Worm (Caenorhabditis elegans) whole organism, L4 larva: ENCODE data around the gene ape-1.

ENCODE experiments used
- ama-1 ChIP-seq: fragments of 150-350 bp; optimal IDR thresholded peaks from 2 replicates; lab custom pipeline; 2014; ENCODE audit warnings: inconsistent platforms, mixed read lengths
- lin-13 ChIP-seq: fragments of 150-350 bp; optimal IDR thresholded peaks from 2 replicates; lab custom pipeline; 2014; ENCODE audit warnings: missing biosample characterization, missing genetic modification reagents, missing genetic modification characterization
- mxl-3 ChIP-seq: fragments of 200-800 bp; sonication (Bioruptor generic); optimal IDR thresholded peaks from 2 replicates; lab custom pipeline; 2018; ENCODE audit warnings: mild to moderate bottlenecking, missing genetic modification characterization, missing compliant biosample characterization
- pqm-1 ChIP-seq: sonication (generic microtip); optimal IDR thresholded peaks from 2 replicates; lab custom pipeline; 2017; ENCODE audit warnings: missing biosample characterization, missing genetic modification characterization

ce11 chrV:11680519-11681203 is 4.9 kb downstream of the ape-1 start:
- peak; percentile 65 for TF ChIP-seq mxl-3 (GFP tag; lab: Kevin White, UChicago)
- TF ChIP-seq ama-1 (lab: Kevin White, UChicago) = no peak
- TF ChIP-seq lin-13 (GFP tag; lab: Kevin White, UChicago) = no peak
- no peak for TF ChIP-seq pqm-1 (tag; lab: Kevin White, UChicago)
